Worm (Caenorhabditis elegans) whole organism, dauer: ENCODE results near the gene gst-16.

ENCODE experiments used
- unc-62 ChIP-seq: sonication (generic microtip); optimal IDR thresholded peaks from 2 replicates; lab custom pipeline; 2017; ENCODE audit warnings: missing biosample characterization, missing genetic modification reagents, missing genetic modification characterization

Gene gst-16

ce11 chrII:13575018-13575948 is 49.0 kb downstream of the gst-16 start, which contains the start of the genes mrpl-37 and lin-38:
mrpl-37 (minus strand) TSS chrII:13575068.
lin-38 (plus strand) TSS chrII:13575925.
- no peak for TF ChIP-seq unc-62 (GFP tag; lab: Kevin White, UChicago)

- no peak for TF ChIP-seq unc-62 (GFP tag; lab: Kevin White, UChicago)
Observed at ce11 chrII:13574395-13574794, 49.8 kb downstream of the gst-16 start.
